Worm (Caenorhabditis elegans) whole organism, L3 larva: ENCODE data around the gene Y77E11A.16.

ENCODE experiments used
- R02D3.7 ChIP-seq: fragments of 150-350 bp; optimal IDR thresholded peaks from 2 replicates; lab custom pipeline; 2014; ENCODE audit warnings: missing biosample characterization, missing genetic modification characterization
- ZK546.5 ChIP-seq: sonication (generic microtip); optimal IDR thresholded peaks from 2 replicates; lab custom pipeline; 2017; ENCODE audit warnings: missing biosample characterization, missing genetic modification characterization
- ama-1 ChIP-seq: fragments of 150-350 bp; optimal IDR thresholded peaks from 2 replicates; lab custom pipeline; 2018
- ceh-16 ChIP-seq: sonication (generic microtip); optimal IDR thresholded peaks from 2 replicates; lab custom pipeline; 2017; ENCODE audit warnings: missing biosample characterization, missing genetic modification characterization
- ceh-82 ChIP-seq: fragments of 150-350 bp; optimal IDR thresholded peaks from 2 replicates; lab custom pipeline; 2014; ENCODE audit warnings: missing biosample characterization, missing genetic modification characterization
- ceh-9 ChIP-seq: sonication (generic microtip); optimal IDR thresholded peaks from 2 replicates; lab custom pipeline; 2018; ENCODE audit warnings: missing biosample characterization, missing genetic modification characterization
- daf-12 ChIP-seq: fragments of 150-350 bp; optimal IDR thresholded peaks from 2 replicates; lab custom pipeline; 2014; ENCODE audit warnings: missing biosample characterization, missing genetic modification reagents, missing genetic modification characterization
- egl-27 ChIP-seq: sonication (generic microtip); optimal IDR thresholded peaks from 4 replicates; lab custom pipeline; 2017; ENCODE audit warnings: missing biosample characterization, missing genetic modification reagents, missing genetic modification characterization
- egl-5 ChIP-seq: fragments of 150-350 bp; optimal IDR thresholded peaks from 2 replicates; lab custom pipeline; 2017; ENCODE audit warnings: missing biosample characterization, missing genetic modification reagents, missing genetic modification characterization, inconsistent platforms
- elt-1 ChIP-seq: fragments of 150-350 bp; optimal IDR thresholded peaks from 2 replicates; lab custom pipeline; 2014; ENCODE audit warnings: missing biosample characterization, missing genetic modification characterization
- elt-2 ChIP-seq: sonication (generic microtip); optimal IDR thresholded peaks from 2 replicates; lab custom pipeline; 2016; ENCODE audit warnings: missing genetic modification reagents, mild to moderate bottlenecking, missing genetic modification characterization, missing compliant biosample characterization
- eor-1 ChIP-seq, 2 experiments: fragments of 150-350 bp; optimal IDR thresholded peaks; 2 replicates each; lab custom pipeline; 2014 to 2018; ENCODE audit warnings: missing biosample characterization in 2 of 2, missing genetic modification characterization in 2 of 2
- fkh-10 ChIP-seq: sonication (generic microtip); optimal IDR thresholded peaks from 2 replicates; lab custom pipeline; 2017; ENCODE audit warnings: missing biosample characterization, missing genetic modification reagents, missing genetic modification characterization
- fkh-2 ChIP-seq: fragments of 150-350 bp; optimal IDR thresholded peaks from 2 replicates; lab custom pipeline; 2014; ENCODE audit warnings: missing biosample characterization, missing genetic modification reagents, missing genetic modification characterization
- fos-1 ChIP-seq: fragments of 150-350 bp; optimal IDR thresholded peaks from 2 replicates; lab custom pipeline; 2014; ENCODE audit warnings: missing biosample characterization, missing genetic modification characterization
- jun-1 ChIP-seq: fragments of 150-350 bp; optimal IDR thresholded peaks from 2 replicates; lab custom pipeline; 2014; ENCODE audit warnings: missing biosample characterization, missing genetic modification reagents, missing genetic modification characterization
- lin-15B ChIP-seq: fragments of 150-350 bp; optimal IDR thresholded peaks from 2 replicates; lab custom pipeline; 2014; ENCODE audit warnings: missing biosample characterization, missing genetic modification characterization
- lin-39 ChIP-seq: fragments of 150-350 bp; optimal IDR thresholded peaks from 2 replicates; lab custom pipeline; 2018; ENCODE audit warnings: missing biosample characterization, missing genetic modification reagents, missing genetic modification characterization
- lsy-12 ChIP-seq: sonication (generic microtip); optimal IDR thresholded peaks from 2 replicates; lab custom pipeline; 2016; ENCODE audit warnings: mild to moderate bottlenecking, missing genetic modification characterization, missing compliant biosample characterization
- mdl-1 ChIP-seq: fragments of 150-350 bp; optimal IDR thresholded peaks from 2 replicates; lab custom pipeline; 2014; ENCODE audit warnings: missing biosample characterization, missing genetic modification characterization
- nfya-1 ChIP-seq: sonication (generic microtip); optimal IDR thresholded peaks from 2 replicates; lab custom pipeline; 2017; ENCODE audit warnings: missing genetic modification characterization, mild to moderate bottlenecking, missing compliant biosample characterization, antibody characterized with exemption, moderate library complexity; ENCODE audit not compliant: insufficient read depth
- nhr-11 ChIP-seq: fragments of 150-350 bp; optimal IDR thresholded peaks from 2 replicates; lab custom pipeline; 2014; ENCODE audit warnings: missing biosample characterization, missing genetic modification characterization
- nhr-12 ChIP-seq: fragments of 150-350 bp; optimal IDR thresholded peaks from 2 replicates; lab custom pipeline; 2014; ENCODE audit warnings: missing biosample characterization, missing genetic modification characterization
- nhr-25 ChIP-seq: sonication (generic microtip); optimal IDR thresholded peaks from 2 replicates; lab custom pipeline; 2017; ENCODE audit warnings: missing biosample characterization, missing genetic modification characterization
- nhr-43 ChIP-seq: sonication (generic microtip); optimal IDR thresholded peaks from 2 replicates; lab custom pipeline; 2016; ENCODE audit warnings: mild to moderate bottlenecking, missing genetic modification characterization, missing compliant biosample characterization; ENCODE audit not compliant: poor library complexity, severe bottlenecking
- nhr-67 ChIP-seq: fragments of 150-350 bp; optimal IDR thresholded peaks from 2 replicates; lab custom pipeline; 2014; ENCODE audit warnings: missing biosample characterization, missing genetic modification characterization
- nhr-76 ChIP-seq: fragments of 150-350 bp; sonication (generic microtip); optimal IDR thresholded peaks from 5 replicates; lab custom pipeline; 2014; ENCODE audit warnings: missing biosample characterization, missing genetic modification characterization
- pha-4 ChIP-seq: fragments of 150-350 bp; optimal IDR thresholded peaks from 2 replicates; lab custom pipeline; 2014; ENCODE audit warnings: missing biosample characterization, missing genetic modification reagents, missing genetic modification characterization
- sea-2 ChIP-seq: fragments of 150-350 bp; sonication (generic microtip); optimal IDR thresholded peaks from 4 replicates; lab custom pipeline; 2014; ENCODE audit warnings: missing biosample characterization, missing genetic modification reagents, missing genetic modification characterization
- snpc-4 ChIP-seq: fragments of 150-350 bp; optimal IDR thresholded peaks from 2 replicates; lab custom pipeline; 2014; ENCODE audit warnings: missing biosample characterization, missing genetic modification characterization
- unc-62 ChIP-seq: fragments of 150-350 bp; sonication (generic microtip); optimal IDR thresholded peaks from 4 replicates; lab custom pipeline; 2014; ENCODE audit warnings: missing biosample characterization, missing genetic modification reagents, missing genetic modification characterization
- zag-1 ChIP-seq: fragments of 150-350 bp; optimal IDR thresholded peaks from 2 replicates; lab custom pipeline; 2014; ENCODE audit warnings: missing biosample characterization, missing genetic modification characterization
- ztf-11 ChIP-seq: fragments of 150-350 bp; optimal IDR thresholded peaks from 2 replicates; lab custom pipeline; 2014; ENCODE audit warnings: missing biosample characterization, missing genetic modification characterization
- ztf-4 ChIP-seq: fragments of 150-350 bp; optimal IDR thresholded peaks from 2 replicates; lab custom pipeline; 2014; ENCODE audit warnings: missing biosample characterization, missing genetic modification characterization

The Y77E11A.16 gene

DNA sequence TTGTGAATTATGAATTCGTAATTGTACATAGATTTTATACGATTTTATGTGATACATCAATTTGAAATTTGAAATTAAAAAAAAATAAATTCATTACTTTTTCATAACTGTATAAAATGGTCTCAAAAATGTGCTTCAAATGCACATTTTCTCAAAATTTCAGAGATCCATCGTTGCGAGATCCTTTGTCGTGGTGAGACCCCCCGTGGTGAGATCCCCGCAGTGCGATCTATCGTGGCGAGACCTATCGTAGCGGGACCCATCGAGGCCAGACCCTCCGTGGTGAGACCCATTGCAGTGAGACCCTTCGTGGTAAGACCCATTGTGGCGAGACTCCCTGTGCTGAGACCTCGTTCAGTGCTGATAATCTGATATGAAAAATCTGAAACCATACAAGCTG, 25.8 kb upstream of the Y77E11A.16 start:
- TF ChIP-seq fkh-2 (no peak), nhr-43 (tag; lab: Kevin White, UChicago) (peak; percentile 20)
- TF ChIP-seq, all 47 proteins: peak for 1

DNA sequence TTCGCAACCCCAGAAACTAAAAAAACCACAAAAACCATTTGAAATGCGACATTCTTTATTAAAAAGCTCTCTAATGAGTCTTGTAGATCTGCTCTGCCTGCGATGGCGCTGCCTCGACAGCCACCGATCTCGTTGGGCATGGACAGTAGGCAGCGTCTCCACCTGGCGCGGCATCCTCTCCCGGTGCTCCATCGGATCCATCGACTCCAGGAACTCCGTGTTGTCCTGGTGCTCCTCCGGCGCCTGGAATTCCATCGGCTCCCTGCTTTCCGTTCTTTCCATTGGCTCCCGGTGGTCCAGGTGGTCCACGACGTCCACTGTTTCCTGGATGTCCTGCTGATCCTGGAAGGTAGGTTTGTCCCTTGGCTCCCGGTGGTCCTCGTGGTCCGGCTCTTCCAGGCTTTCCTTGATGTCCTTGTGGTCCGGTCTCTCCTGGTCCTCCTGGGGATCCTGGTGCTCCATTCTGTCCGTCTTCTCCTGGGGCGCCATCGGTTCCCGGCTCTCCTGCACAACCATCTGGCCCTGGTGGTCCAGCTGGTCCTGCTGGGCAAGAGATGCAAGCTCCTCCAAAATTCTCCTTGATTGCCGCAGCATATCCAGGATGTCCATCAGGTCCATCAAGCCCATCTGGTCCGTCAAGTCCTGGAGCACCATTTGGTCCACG, 25.3 kb upstream of the Y77E11A.16 start:
- TF ChIP-seq R02D3.7 (tag; lab: Kevin White, UChicago) (no peak), nfya-1 (tag; lab: Kevin White, UChicago) (no peak), jun-1 (no peak), mdl-1 (tag; lab: Kevin White, UChicago) (no peak), ZK546.5 (tag; lab: Kevin White, UChicago) (no peak), nhr-11 (tag; lab: Kevin White, UChicago) (no peak), lin-39 (no peak), ceh-9 (tag; lab: Kevin White, UChicago) (no peak), zag-1 (no peak), nhr-12 (tag; lab: Kevin White, UChicago) (no peak), ceh-16 (no peak), lin-15B (tag; lab: Kevin White, UChicago) (no peak), ztf-4 (tag; lab: Kevin White, UChicago) (no peak), pha-4 (tag; lab: Kevin White, UChicago) (no peak), lsy-12 (tag; lab: Kevin White, UChicago) (no peak), elt-1 (no peak), egl-5 (tag; lab: Kevin White, UChicago) (no peak), sea-2 (GFP tag; lab: Kevin White, UChicago) (no peak), nhr-67 (tag; lab: Kevin White, UChicago) (no peak), fos-1 (tag; lab: Kevin White, UChicago) (no peak)
- TF ChIP-seq, all 47 proteins: peak for 0

DNA sequence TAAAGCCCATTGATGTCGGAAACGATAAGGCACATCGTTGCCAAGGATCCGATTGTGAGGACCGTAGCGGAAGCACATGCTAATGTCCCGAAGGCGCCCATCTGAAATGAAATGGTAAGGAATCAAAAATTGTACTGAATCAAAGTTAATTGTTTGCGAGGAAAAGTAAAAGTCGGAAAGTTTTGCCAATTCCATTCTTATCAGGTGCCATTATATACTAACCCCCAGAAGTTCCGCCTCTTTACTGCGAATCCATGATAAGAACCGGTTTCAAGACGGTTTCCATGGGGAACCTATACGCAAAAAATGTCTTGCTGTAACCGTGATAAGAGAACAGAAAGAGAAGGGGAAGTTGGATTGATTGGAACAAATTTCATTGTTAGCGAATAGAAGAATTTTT, 24.5 kb upstream of the Y77E11A.16 start, which contains the start of gene col-106:
Gene col-106, minus strand, starts transcription at position 101 of the 400 bp plus-strand sequence.
- TF ChIP-seq elt-2 (tag; lab: Kevin White, UChicago) (no peak), pha-4 (tag; lab: Kevin White, UChicago) (no peak), nhr-76 (tag; lab: Kevin White, UChicago) (no peak)
- TF ChIP-seq, all 47 proteins: peak for 0

DNA sequence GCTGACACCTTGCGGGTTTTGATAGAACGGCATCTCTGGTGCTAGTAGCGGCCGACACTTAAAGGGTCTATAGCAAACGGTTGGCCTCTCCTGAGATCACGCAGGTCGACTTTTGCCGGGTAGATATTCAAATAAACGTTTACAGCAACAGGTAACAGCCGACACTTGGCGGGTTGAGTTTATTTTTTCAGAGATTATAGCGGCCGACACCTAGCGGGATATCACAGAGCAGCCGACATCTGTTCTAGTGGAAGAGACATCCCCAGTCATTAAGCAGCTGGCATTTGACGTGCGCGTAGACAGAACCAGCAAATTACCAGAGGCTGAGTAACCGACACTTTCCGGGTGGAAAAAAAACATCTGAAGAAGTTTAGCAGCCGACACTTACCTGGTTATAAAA, 23.8 kb upstream of the Y77E11A.16 start:
- no peak for TF ChIP-seq fkh-10 (GFP tag; lab: Kevin White, UChicago)
- TF ChIP-seq zag-1: no peak

DNA sequence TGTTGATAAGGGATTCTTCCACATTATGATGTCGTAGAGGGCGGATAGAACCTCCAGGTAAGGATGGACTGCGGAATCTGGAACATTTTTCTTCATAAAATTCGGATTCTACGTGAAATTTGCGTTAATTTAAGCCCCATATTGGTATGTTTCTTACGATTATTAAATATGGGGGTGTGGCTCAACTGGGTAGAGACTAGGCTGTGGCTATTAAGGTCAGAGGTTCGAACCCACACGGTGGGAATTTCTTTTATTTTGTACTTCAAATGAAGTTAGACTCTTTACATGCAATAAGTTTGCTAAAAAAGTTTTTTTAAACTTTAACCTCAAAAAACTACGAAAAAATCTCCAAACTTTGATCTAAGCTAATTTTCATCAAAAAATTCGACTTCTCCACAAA, 19.8 kb upstream of the Y77E11A.16 start:
- TF ChIP-seq zag-1 (no peak), jun-1 (no peak), unc-62 (GFP tag; lab: Kevin White, UChicago) (no peak), R02D3.7 (tag; lab: Kevin White, UChicago) (no peak), mdl-1 (tag; lab: Kevin White, UChicago) (no peak), fkh-10 (GFP tag; lab: Kevin White, UChicago) (no peak), elt-2 (tag; lab: Kevin White, UChicago) (no peak), pha-4 (tag; lab: Kevin White, UChicago) (no peak), nhr-76 (tag; lab: Kevin White, UChicago) (no peak), daf-12 (tag; lab: Kevin White, UChicago) (no peak), snpc-4 (no peak), nhr-25 (tag; lab: Kevin White, UChicago) (no peak), eor-1 (tag; optimal IDR thresholded peaks at IDR 0.05; lab: Kevin White, UChicago) (no peak), ztf-11 (no peak), nhr-11 (tag; lab: Kevin White, UChicago) (no peak), fkh-2 (no peak), ama-1 (lab: Kevin White, UChicago) (no peak), ceh-16 (no peak)

DNA sequence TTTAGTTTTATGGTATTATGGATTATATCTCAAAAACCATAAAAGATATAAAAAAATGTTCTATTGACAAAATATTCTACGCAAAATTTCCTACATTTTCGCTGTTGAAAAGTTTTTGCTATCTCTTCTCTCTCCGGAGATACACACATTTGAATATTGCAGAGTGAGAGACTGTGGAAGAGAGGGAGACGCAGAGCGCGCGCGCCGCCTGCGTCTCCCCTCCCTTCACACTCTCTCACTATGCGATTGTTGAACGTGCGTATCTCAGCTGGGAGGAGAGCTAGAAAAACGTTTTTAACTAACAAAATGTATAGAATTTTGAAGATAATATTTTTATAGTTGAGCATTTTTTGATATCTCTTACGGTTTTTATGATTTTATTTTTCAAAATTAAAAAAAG, 16.1 kb upstream of the Y77E11A.16 start:
- TF ChIP-seq elt-2 (tag; lab: Kevin White, UChicago): no peak
- TF ChIP-seq fkh-2: no peak
- no peak for TF ChIP-seq elt-1
- TF ChIP-seq nhr-25 (tag; lab: Kevin White, UChicago): no peak
- TF ChIP-seq ceh-82 (tag; lab: Kevin White, UChicago): no peak
- no peak for TF ChIP-seq egl-27 (tag; lab: Kevin White, UChicago)
- no peak for TF ChIP-seq nhr-12 (tag; lab: Kevin White, UChicago)
- TF ChIP-seq ztf-11: no peak
- no peak for TF ChIP-seq nfya-1 (tag; lab: Kevin White, UChicago)
- TF ChIP-seq, all 47 proteins: peak for 0
